Fruit fly (Drosophila melanogaster) whole organism, adult: ENCODE data around the gene CG10137.

ENCODE experiments used
- CG5204 ChIP-seq: fragments of 200-800 bp; sonication (Bioruptor generic); optimal IDR thresholded peaks from 2 replicates; lab custom pipeline; 2016; ENCODE audit warnings: missing biosample characterization, missing genetic modification characterization
- bab1 ChIP-seq: fragments of 200-800 bp; sonication (Bioruptor generic); optimal IDR thresholded peaks from 3 replicates; lab custom pipeline; 2019; ENCODE audit warnings: missing biosample characterization, mild to moderate bottlenecking, missing genetic modification characterization, moderate library complexity
- cnc ChIP-seq, 2 experiments: fragments of >200 bp; optimal IDR thresholded peaks; 2 replicates each; lab custom pipeline; 2017

dm6 chr2L:19535234-19535633, 8.7 kb downstream of the CG10137 start, which contains the start of gene CG31697:
- TF ChIP-seq bab1 (GFP tag; lab: Kevin White, UChicago) (no peak), cnc (optimal IDR thresholded peaks at IDR 0.05; lab: Kevin White, UChicago) (no peak), CG5204 (no peak)
